Fruit fly (Drosophila melanogaster) Kc167 (cell line): ENCODE results near the gene CG14182.

Experiments used
- Myc ChIP-seq: fragments of >200 bp; optimal IDR thresholded peaks from 2 replicates; lab custom pipeline; 2017; ENCODE audit warnings: missing external identifiers
- Sin3A ChIP-seq: fragments of >200 bp; optimal IDR thresholded peaks from 2 replicates; lab custom pipeline; 2018; ENCODE audit warnings: missing external identifiers
- h ChIP-seq: fragments of >200 bp; optimal IDR thresholded peaks from 3 replicates; lab custom pipeline; 2018; ENCODE audit warnings: missing external identifiers
- insv ChIP-seq: fragments of >200 bp; optimal IDR thresholded peaks from 3 replicates; lab custom pipeline; 2018; ENCODE audit warnings: missing external identifiers
- psq ChIP-seq: fragments of >200 bp; optimal IDR thresholded peaks from 2 replicates; lab custom pipeline; 2017; ENCODE audit warnings: missing external identifiers
- ttk ChIP-seq: sonication (Bioruptor generic); optimal IDR thresholded peaks from 2 replicates; lab custom pipeline; 2017; ENCODE audit warnings: missing external identifiers

The CG14182 gene

dm6 chr3L:19979592-19979991 is at the start of gene CG14182:
Gene CG14182, minus strand, starts transcription at chr3L:19979812.
- TF ChIP-seq ttk (lab: Kevin White, UChicago): no peak
- TF ChIP-seq insv (lab: Kevin White, UChicago): no peak
- no peak for TF ChIP-seq h (lab: Kevin White, UChicago)
- no peak for TF ChIP-seq Myc (lab: Kevin White, UChicago)
- no peak for TF ChIP-seq Sin3A (lab: Kevin White, UChicago)
- TF ChIP-seq psq (lab: Kevin White, UChicago): no peak

- TF ChIP-seq Myc (lab: Kevin White, UChicago): no peak
- TF ChIP-seq h (lab: Kevin White, UChicago): no peak
- no peak for TF ChIP-seq ttk (lab: Kevin White, UChicago)
- TF ChIP-seq psq (lab: Kevin White, UChicago): peak; percentile 79
- no peak for TF ChIP-seq Sin3A (lab: Kevin White, UChicago)
Observed at dm6 chr3L:20028753-20029152, 49.1 kb upstream of the CG14182 start, which contains the start of gene Lamtor1. Gene Lamtor1, minus strand, starts transcription at chr3L:20029020.

- TF ChIP-seq Myc (lab: Kevin White, UChicago) (no peak), psq (lab: Kevin White, UChicago) (no peak), Sin3A (lab: Kevin White, UChicago) (no peak)
Observed at dm6 chr3L:20027735-20028134, 48.1 kb upstream of the CG14182 start, which contains the start of gene CG14183. Gene CG14183, minus strand, starts transcription at chr3L:20027835.

DNA sequence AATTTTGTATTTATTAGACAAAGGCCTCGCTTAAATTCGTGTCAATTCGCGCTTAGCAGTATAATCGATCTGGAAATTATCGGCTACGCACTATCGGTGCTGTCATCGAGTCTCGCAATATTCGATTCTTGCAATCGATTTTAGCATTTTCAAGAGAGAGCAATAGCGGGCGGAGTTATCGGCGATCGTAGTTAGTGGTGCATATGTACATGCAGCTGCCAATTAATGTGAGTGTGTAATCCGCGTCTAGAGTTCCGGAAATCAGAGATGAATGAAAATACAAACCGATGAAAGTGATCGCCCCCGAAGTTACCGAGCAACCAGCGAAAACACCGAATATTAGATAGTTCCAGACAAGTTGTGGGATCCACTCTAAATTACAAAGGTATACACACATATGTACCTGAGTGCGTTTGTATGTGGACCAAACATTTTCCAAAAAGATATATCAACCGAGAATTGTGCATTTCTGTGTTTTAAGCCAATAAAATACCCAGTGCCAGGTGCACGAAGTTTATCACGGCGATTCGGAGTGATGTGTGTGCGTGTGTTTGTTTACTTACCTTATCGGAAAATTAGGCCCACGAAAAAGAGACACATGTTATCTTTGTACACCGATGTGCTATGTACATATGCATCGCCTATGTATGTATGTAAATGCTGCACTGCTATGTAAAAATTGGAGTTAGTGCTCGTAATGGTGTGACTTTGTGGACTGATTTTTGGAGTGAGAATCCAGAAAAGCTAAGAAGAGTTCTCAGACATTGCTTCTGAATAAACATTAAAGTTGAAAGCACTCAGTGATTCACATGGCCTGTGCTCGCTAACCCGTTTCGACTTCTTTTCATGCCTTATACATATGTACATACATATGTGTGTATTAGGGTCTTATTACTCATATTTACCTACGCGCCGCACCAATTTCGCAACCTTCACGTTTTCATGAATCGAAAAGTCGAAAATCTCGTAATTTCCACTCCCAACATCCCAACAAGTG is 27.0 kb upstream of the CG14182 start:
- TF ChIP-seq Myc (lab: Kevin White, UChicago) (no peak), Sin3A (lab: Kevin White, UChicago) (no peak), h (lab: Kevin White, UChicago) (no peak), psq (lab: Kevin White, UChicago) (peak; percentile 78), insv (lab: Kevin White, UChicago) (no peak), ttk (lab: Kevin White, UChicago) (no peak)

DNA sequence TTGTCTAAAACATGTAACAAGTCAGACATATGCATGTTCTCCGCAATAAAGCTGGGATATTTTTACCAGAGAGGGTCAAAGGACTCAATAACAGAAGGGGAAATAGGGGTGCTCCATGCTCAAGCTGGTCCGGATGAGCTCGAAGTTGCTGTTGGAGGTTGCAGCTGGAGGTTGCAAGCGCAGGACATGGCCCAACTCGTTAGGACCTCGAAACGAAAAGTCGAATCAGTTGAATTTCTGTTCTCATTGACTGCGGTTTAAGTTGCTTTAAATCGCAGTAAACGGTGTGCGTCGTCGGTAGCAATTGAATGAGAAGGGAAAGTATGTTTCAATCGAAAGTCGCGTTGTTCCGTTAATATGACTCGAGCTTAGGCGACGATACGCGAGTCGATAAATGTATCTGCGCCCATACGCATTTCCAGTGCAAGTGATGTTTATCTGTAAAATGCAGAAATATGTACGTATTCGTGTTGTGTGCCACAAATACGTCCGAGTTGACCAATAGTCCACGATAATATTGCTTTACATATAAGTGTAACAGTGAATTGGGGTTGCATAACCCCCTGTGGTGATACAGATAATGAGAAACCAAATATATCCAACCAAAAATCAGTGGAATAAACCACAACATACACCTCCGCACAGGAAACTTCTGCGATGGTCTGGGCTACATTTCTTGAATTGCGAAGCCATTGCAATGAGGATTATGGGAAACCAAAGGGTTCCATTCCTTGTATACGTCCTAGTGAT is 25.6 kb upstream of the CG14182 start, which contains the start of gene kug:
Gene kug, plus strand, starts transcription at position 269 of the 750 bp plus-strand sequence.
- TF ChIP-seq ttk (lab: Kevin White, UChicago): no peak
- no peak for TF ChIP-seq Myc (lab: Kevin White, UChicago)

DNA sequence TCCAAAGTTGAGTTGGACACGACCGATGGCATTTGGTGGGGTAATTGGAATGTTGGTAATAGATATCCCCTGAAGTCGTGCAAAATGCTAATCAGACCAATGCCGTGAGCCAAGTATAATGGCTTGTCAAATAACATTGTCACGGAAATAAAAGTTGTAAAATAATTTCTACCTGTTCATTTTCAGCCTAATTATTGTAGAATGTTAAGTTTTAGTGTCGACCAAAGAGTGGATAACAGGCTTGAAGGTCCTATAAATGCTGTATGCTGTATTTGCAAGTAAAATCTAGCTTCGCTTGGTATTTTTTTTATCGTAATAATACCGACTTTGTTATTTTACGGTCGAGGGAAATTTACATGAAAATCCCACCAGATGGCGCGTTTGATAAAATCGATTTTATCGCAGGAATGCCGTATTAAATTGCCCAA is 24.8 kb upstream of the CG14182 start:
- TF ChIP-seq psq (lab: Kevin White, UChicago) (no peak), h (lab: Kevin White, UChicago) (no peak), insv (lab: Kevin White, UChicago) (no peak), Sin3A (lab: Kevin White, UChicago) (no peak), ttk (lab: Kevin White, UChicago) (no peak), Myc (lab: Kevin White, UChicago) (no peak)

DNA sequence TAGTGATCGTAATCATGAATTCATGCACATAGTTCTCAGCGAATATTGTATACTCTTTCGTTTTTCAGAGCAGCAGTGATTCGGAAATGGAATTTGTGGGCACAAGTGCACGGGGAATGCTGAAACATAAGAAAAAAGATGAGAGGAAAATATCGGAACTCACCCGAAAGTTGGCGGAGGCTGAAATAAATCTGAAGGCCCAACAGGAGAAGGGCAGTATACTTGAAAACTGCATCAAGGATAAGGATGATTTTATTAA is 23.6 kb upstream of the CG14182 start:
- no peak for TF ChIP-seq Sin3A (lab: Kevin White, UChicago)
- TF ChIP-seq Myc (lab: Kevin White, UChicago): no peak
- TF ChIP-seq psq (lab: Kevin White, UChicago): no peak
- TF ChIP-seq insv (lab: Kevin White, UChicago): no peak
- no peak for TF ChIP-seq h (lab: Kevin White, UChicago)
- no peak for TF ChIP-seq ttk (lab: Kevin White, UChicago)

- TF ChIP-seq h (lab: Kevin White, UChicago) (no peak), Sin3A (lab: Kevin White, UChicago) (no peak), insv (lab: Kevin White, UChicago) (no peak), Myc (lab: Kevin White, UChicago) (no peak), ttk (lab: Kevin White, UChicago) (no peak)
Observed at dm6 chr3L:20002482-20003234, 23.0 kb upstream of the CG14182 start, which contains the start of gene CG7668. Gene CG7668, plus strand, starts transcription at chr3L:20002736.

- TF ChIP-seq Myc (lab: Kevin White, UChicago) (no peak), Sin3A (lab: Kevin White, UChicago) (no peak), ttk (lab: Kevin White, UChicago) (no peak), h (lab: Kevin White, UChicago) (no peak), insv (lab: Kevin White, UChicago) (no peak), psq (lab: Kevin White, UChicago) (no peak)
Observed at dm6 chr3L:20000878-20001640, 21.4 kb upstream of the CG14182 start.

- TF ChIP-seq insv (lab: Kevin White, UChicago) (no peak), psq (lab: Kevin White, UChicago) (no peak), Myc (lab: Kevin White, UChicago) (no peak), h (lab: Kevin White, UChicago) (no peak), Sin3A (lab: Kevin White, UChicago) (no peak), ttk (lab: Kevin White, UChicago) (no peak)
Observed at dm6 chr3L:20000081-20000736, 20.6 kb upstream of the CG14182 start, which contains the start of the genes Tom20 and Gabat. Gene Tom20, plus strand, starts transcription at chr3L:20000644. Gene Gabat, minus strand, starts transcription at chr3L:20000686.
